Fruit fly (Drosophila melanogaster): Measurements from ENCODE around the gene CG4592.

The CG4592 gene

dm6 chr2L:9912570-9913260 is 8.7 kb upstream of the CG4592 start, which contains the start of the genes Etl1 and Srp54 (continued):
- no peak for TF ChIP-seq CG18476 (GFP tag; optimal IDR thresholded peaks at IDR 0.05)
- no peak for TF ChIP-seq Awh (GFP tag; IDR thresholded peaks at IDR 0.05)
- no peak for TF ChIP-seq Hmr (GFP tag; optimal IDR thresholded peaks at IDR 0.05)
- no peak for TF ChIP-seq CG2129 (GFP tag; IDR thresholded peaks at IDR 0.05; ENCODE audit: partially characterized antibody)
- peak; percentile 11 for TF ChIP-seq CG11504 (tag; optimal IDR thresholded peaks at IDR 0.05)
- no peak for TF ChIP-seq fu2 (GFP tag; optimal IDR thresholded peaks at IDR 0.05)
- TF ChIP-seq CG12236 (GFP tag; optimal IDR thresholded peaks at IDR 0.05): no peak
- no peak for TF ChIP-seq Atf6 (GFP tag; IDR thresholded peaks at IDR 0.05)
- TF ChIP-seq Sin3A (optimal IDR thresholded peaks at IDR 0.05): peak; percentile 93
- TF ChIP-seq eyg (GFP tag; optimal IDR thresholded peaks at IDR 0.05): no peak
- no peak for TF ChIP-seq hb (GFP tag; IDR thresholded peaks at IDR 0.05; ENCODE audit: partially characterized antibody)
- no peak for TF ChIP-seq prd (optimal IDR thresholded peaks at IDR 0.05)
- no peak for TF ChIP-seq prd (GFP tag; IDR thresholded peaks at IDR 0.05)
- no peak for TF ChIP-seq nau (GFP tag; optimal IDR thresholded peaks at IDR 0.05)
- TF ChIP-seq fru (optimal IDR thresholded peaks at IDR 0.05): no peak
- peak; percentile 44 for TF ChIP-seq CoRest (tag; optimal IDR thresholded peaks at IDR 0.05)
- TF ChIP-seq CG15073 (GFP tag; optimal IDR thresholded peaks at IDR 0.05): no peak
- no peak for TF ChIP-seq crc (GFP tag; optimal IDR thresholded peaks at IDR 0.05)
- TF ChIP-seq Abd-B (GFP tag; optimal IDR thresholded peaks at IDR 0.05): peak; percentile 27
- no peak for TF ChIP-seq pros (GFP tag; optimal IDR thresholded peaks at IDR 0.05)
- TF ChIP-seq pb (GFP tag; optimal IDR thresholded peaks at IDR 0.05): no peak
- no peak for TF ChIP-seq CG4854 (GFP tag; optimal IDR thresholded peaks at IDR 0.05)
- no peak for TF ChIP-seq ERR (GFP tag; optimal IDR thresholded peaks at IDR 0.05)
- no peak for TF ChIP-seq sima (GFP tag; optimal IDR thresholded peaks at IDR 0.05)
- no peak for TF ChIP-seq croc (GFP tag; conservative IDR thresholded peaks at IDR 0.05)
- no peak for TF ChIP-seq dmrt99B (tag; optimal IDR thresholded peaks at IDR 0.05)
- TF ChIP-seq Stat92E (GFP tag; optimal IDR thresholded peaks at IDR 0.05): no peak
- no peak for TF ChIP-seq luna (GFP tag; optimal IDR thresholded peaks at IDR 0.05)
- no peak for TF ChIP-seq Tbp (GFP tag; optimal IDR thresholded peaks at IDR 0.05)
- TF ChIP-seq scrt (GFP tag; optimal IDR thresholded peaks at IDR 0.05): no peak
- peak; percentile 12 for TF ChIP-seq CG2120 (GFP tag; optimal IDR thresholded peaks at IDR 0.05)
- no peak for TF ChIP-seq CG1529 (GFP tag; optimal IDR thresholded peaks at IDR 0.05)
- TF ChIP-seq CG1602 (GFP tag; optimal IDR thresholded peaks at IDR 0.05): no peak
- no peak for TF ChIP-seq Meics (GFP tag; optimal IDR thresholded peaks at IDR 0.05)
- TF ChIP-seq HmgZ (tag; optimal IDR thresholded peaks at IDR 0.05): no peak
- TF ChIP-seq CG4820 (GFP tag; optimal IDR thresholded peaks at IDR 0.05): no peak
- no peak for TF ChIP-seq dmrt11E (tag; optimal IDR thresholded peaks at IDR 0.05)
- TF ChIP-seq lab (GFP tag; optimal IDR thresholded peaks at IDR 0.05): no peak
- no peak for TF ChIP-seq Six4 (GFP tag; optimal IDR thresholded peaks at IDR 0.05)
- TF ChIP-seq CG16813 (GFP tag; IDR thresholded peaks at IDR 0.05; ENCODE audit: partially characterized antibody): 0 out of 3 replicates have a peak, but pooled peaks have one; percentile 1
- TF ChIP-seq tio (GFP tag; optimal IDR thresholded peaks at IDR 0.05): no peak
- TF ChIP-seq Mad (GFP tag; optimal IDR thresholded peaks at IDR 0.05): no peak
- peak; percentile 20 for TF ChIP-seq sd (tag; optimal IDR thresholded peaks at IDR 0.05)
- peak; percentile 1 for TF ChIP-seq exex (tag; optimal IDR thresholded peaks at IDR 0.05)
- no peak for TF ChIP-seq CG14667 (GFP tag; IDR thresholded peaks at IDR 0.05)
- TF ChIP-seq Sox102F (GFP tag; optimal IDR thresholded peaks at IDR 0.05): no peak
- TF ChIP-seq Spps (tag; optimal IDR thresholded peaks at IDR 0.05): no peak
- TF ChIP-seq bowl (GFP tag; IDR thresholded peaks at IDR 0.05): no peak
- no peak for TF ChIP-seq B-H2 (GFP tag; optimal IDR thresholded peaks at IDR 0.05)
- TF ChIP-seq Sry-β (GFP tag; optimal IDR thresholded peaks at IDR 0.05): no peak
- no peak for TF ChIP-seq CG17612 (GFP tag; IDR thresholded peaks at IDR 0.05)
